Fruit fly (Drosophila melanogaster): ENCODE results near the gene CG33985.

DNA sequence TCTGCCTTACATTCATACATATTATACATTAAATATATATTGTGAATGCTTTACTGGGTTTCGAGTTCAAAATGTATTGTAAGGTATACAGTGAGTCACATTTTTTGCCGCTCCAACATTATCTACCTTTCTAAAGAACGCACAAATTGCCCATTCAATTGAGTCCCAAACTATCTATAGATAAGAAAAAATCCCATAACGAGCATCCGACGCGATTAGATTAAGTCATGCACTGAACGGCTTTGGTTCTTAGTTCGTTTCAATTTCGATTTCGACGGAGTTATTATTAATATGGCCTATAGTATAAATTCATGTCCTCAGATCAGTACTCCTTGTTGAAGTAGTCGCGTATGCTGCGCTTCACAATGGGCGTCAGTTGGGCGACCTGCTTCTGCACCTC lies 9.1 kb downstream of the CG33985 start:
- TF ChIP-seq toe (GFP tag; optimal IDR thresholded peaks at IDR 0.05) (no peak), CG7045 (GFP tag; optimal IDR thresholded peaks at IDR 0.05) (no peak), Hr96 (GFP tag; optimal IDR thresholded peaks at IDR 0.05) (no peak), kay (GFP tag; ENCODE audit: borderline replicate concordance) (peak; percentile 50)

Measured in whole organism, adult.